Worm (Caenorhabditis elegans): ENCODE results near the gene B0334.5.

Gene B0334.5

DNA sequence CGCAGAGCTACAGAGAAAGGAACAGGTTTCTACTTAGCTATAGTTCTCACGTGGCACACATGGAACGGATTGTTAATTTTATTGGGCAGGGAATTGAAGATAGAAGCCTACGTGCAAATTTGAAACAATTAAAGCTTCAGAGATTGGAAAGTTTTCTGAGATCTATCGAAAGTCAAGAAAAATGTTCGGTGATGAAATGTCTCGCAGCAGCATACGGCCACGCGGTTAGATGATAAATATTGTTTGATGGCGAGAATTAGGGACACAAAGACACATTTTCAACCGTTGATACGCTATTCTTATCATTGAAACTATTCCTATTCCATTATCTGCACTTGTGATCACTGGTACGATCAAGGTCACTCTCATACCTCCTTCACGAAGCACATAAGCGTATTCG, 24.9 kb upstream of the B0334.5 start (continued):
- TF ChIP-seq aly-2 (tag; optimal IDR thresholded peaks at IDR 0.05) (no peak), blmp-1 (tag; optimal IDR thresholded peaks at IDR 0.05; ENCODE audit: insufficient read depth) (peak; percentile 95), skn-1 (tag; optimal IDR thresholded peaks at IDR 0.05) (no peak)

DNA sequence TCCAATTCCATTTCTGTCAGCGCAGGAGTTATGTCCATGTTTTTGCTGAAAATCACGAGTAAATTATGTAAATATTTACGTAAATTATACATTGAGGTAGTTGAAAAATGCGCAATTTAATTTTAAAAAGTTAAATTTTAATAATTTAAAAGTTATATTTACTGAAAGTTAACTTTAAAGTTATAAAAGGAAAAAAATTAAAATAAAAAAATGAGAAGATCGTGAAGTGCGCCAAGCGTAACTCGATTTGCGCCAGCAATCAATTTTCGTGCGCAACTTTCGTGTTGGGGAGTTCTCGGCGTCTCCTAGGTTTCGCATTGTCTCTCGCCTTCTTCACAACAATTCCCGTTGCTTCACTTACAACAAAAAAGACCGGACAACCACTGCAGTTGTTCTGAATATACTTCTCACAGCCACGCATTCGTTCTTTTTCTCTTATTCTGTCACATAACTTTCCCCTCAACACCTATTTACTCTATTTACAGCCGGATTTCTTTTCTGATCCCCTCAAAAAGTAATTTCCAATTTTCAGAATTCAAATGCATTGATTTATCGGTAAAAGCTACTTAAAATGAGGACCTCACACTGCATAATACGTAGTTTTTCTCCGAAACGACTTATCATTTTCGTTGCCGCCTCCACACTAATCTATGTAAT, 23.8 kb upstream of the B0334.5 start, which contains the start of the genes metl-1 and W02B12.11:
Gene metl-1 (minus strand): TSS at position 51 of the 657 bp plus-strand sequence.
Gene W02B12.11 (plus strand): TSS at position 337 of the 657 bp plus-strand sequence.
- TF ChIP-seq peb-1 (tag; optimal IDR thresholded peaks at IDR 0.05): no peak
- no peak for TF ChIP-seq nhr-12 (tag; optimal IDR thresholded peaks at IDR 0.05)
- peak; percentile 77 for TF ChIP-seq sma-3 (GFP tag; optimal IDR thresholded peaks at IDR 0.05)
- TF ChIP-seq mbf-1 (tag; optimal IDR thresholded peaks at IDR 0.05): no peak
- peak; percentile 79 for TF ChIP-seq ztf-4 (tag; optimal IDR thresholded peaks at IDR 0.05)
- TF ChIP-seq egl-27 (tag; optimal IDR thresholded peaks at IDR 0.05): peak; percentile 32
- TF ChIP-seq zag-1 (tag; optimal IDR thresholded peaks at IDR 0.05): no peak
- TF ChIP-seq F13H6.1 (tag; optimal IDR thresholded peaks at IDR 0.05): peak; percentile 89
- TF ChIP-seq nhr-129 (tag; optimal IDR thresholded peaks at IDR 0.05): peak; percentile 62
- no peak for TF ChIP-seq lin-39 (tag; optimal IDR thresholded peaks at IDR 0.05)
- no peak for TF ChIP-seq nhr-237 (tag; optimal IDR thresholded peaks at IDR 0.05)
- TF ChIP-seq ama-1 (optimal IDR thresholded peaks at IDR 0.05): peak; percentile 14
- TF ChIP-seq alr-1 (tag; optimal IDR thresholded peaks at IDR 0.05): no peak
- TF ChIP-seq Y55F3AM.14 (GFP tag; optimal IDR thresholded peaks at IDR 0.05): peak; percentile 29
- no peak for TF ChIP-seq dmd-4 (tag; optimal IDR thresholded peaks at IDR 0.05)
- no peak for TF ChIP-seq aly-2 (tag; optimal IDR thresholded peaks at IDR 0.05)
- TF ChIP-seq sma-9 (GFP tag; optimal IDR thresholded peaks at IDR 0.05): peak; percentile 90
- no peak for TF ChIP-seq sma-9 (tag; optimal IDR thresholded peaks at IDR 0.05)
- peak; percentile 90 for TF ChIP-seq C34F6.9 (tag; optimal IDR thresholded peaks at IDR 0.05)
- TF ChIP-seq crh-2 (tag; optimal IDR thresholded peaks at IDR 0.05): peak; percentile 83
- TF ChIP-seq ceh-82 (tag; optimal IDR thresholded peaks at IDR 0.05): no peak
- no peak for TF ChIP-seq nhr-23 (tag; optimal IDR thresholded peaks at IDR 0.05)
- peak; percentile 38 for TF ChIP-seq nhr-6 (tag; optimal IDR thresholded peaks at IDR 0.05)
- no peak for TF ChIP-seq unc-62 (GFP tag; optimal IDR thresholded peaks at IDR 0.05)
- TF ChIP-seq gmeb-1 (tag; optimal IDR thresholded peaks at IDR 0.05): peak; percentile 87
- TF ChIP-seq lin-13 (GFP tag; optimal IDR thresholded peaks at IDR 0.05): peak; percentile 85
- no peak for TF ChIP-seq ZK546.5 (tag; optimal IDR thresholded peaks at IDR 0.05)
- no peak for TF ChIP-seq unc-39 (tag; optimal IDR thresholded peaks at IDR 0.05)
- TF ChIP-seq ztf-11 (tag; optimal IDR thresholded peaks at IDR 0.05): no peak
- peak; percentile 68 for TF ChIP-seq blmp-1 (tag; optimal IDR thresholded peaks at IDR 0.05; ENCODE audit: insufficient read depth)
- TF ChIP-seq lin-11 (tag; optimal IDR thresholded peaks at IDR 0.05): peak; percentile 79
- TF ChIP-seq R02D3.7 (tag; optimal IDR thresholded peaks at IDR 0.05): peak; percentile 53
- no peak for TF ChIP-seq elt-1 (tag; optimal IDR thresholded peaks at IDR 0.05)
- peak; percentile 77 for TF ChIP-seq snpc-4 (tag; optimal IDR thresholded peaks at IDR 0.05)
- TF ChIP-seq mab-5 (tag; optimal IDR thresholded peaks at IDR 0.05): peak; percentile 68
- TF ChIP-seq nhr-10 (tag; optimal IDR thresholded peaks at IDR 0.05): no peak
- no peak for TF ChIP-seq ztf-1 (GFP tag; conservative IDR thresholded peaks at IDR 0.05)
- no peak for TF ChIP-seq elt-3 (tag; optimal IDR thresholded peaks at IDR 0.05)
- TF ChIP-seq lsy-2 (tag; optimal IDR thresholded peaks at IDR 0.05): peak; percentile 84 to 92
- TF ChIP-seq fos-1 (tag; optimal IDR thresholded peaks at IDR 0.05): peak; percentile 50
- TF ChIP-seq skn-1 (tag; optimal IDR thresholded peaks at IDR 0.05): no peak
- TF ChIP-seq nhr-25 (tag; optimal IDR thresholded peaks at IDR 0.05): peak; percentile 87
- peak; percentile 21 for TF ChIP-seq ceh-16 (tag; optimal IDR thresholded peaks at IDR 0.05)
- TF ChIP-seq nhr-77 (tag; optimal IDR thresholded peaks at IDR 0.05): no peak
- TF ChIP-seq nhr-11 (tag; optimal IDR thresholded peaks at IDR 0.05): no peak
- peak; percentile 88 for TF ChIP-seq sem-4 (tag; optimal IDR thresholded peaks at IDR 0.05)
- TF ChIP-seq mdl-1 (tag; optimal IDR thresholded peaks at IDR 0.05): no peak
- TF ChIP-seq unc-55 (GFP tag; optimal IDR thresholded peaks at IDR 0.05): peak; percentile 87
- peak; percentile 82 for TF ChIP-seq nhr-21 (tag; optimal IDR thresholded peaks at IDR 0.05)

Measured in whole organism, L2 larva.